Fruit fly (Drosophila melanogaster): Measurements from ENCODE around the gene CG13829.

Gene CG13829

dm6 chr3R:23149021-23149571 is 12.0 kb downstream of the CG13829 start (continued):
- TF ChIP-seq CG6163 (GFP tag; IDR thresholded peaks at IDR 0.05) (peak; percentile 79), CG3032 (tag; optimal IDR thresholded peaks at IDR 0.05) (peak; percentile 90), CG32006 (GFP tag; optimal IDR thresholded peaks at IDR 0.05) (peak; percentile 52), fkh (GFP tag; optimal IDR thresholded peaks at IDR 0.05) (no peak), CG10669 (GFP tag; optimal IDR thresholded peaks at IDR 0.05) (peak; percentile 87), CG8119 (GFP tag; IDR thresholded peaks at IDR 0.05) (peak; percentile 84), vri (GFP tag; optimal IDR thresholded peaks at IDR 0.05) (peak; percentile 73), Smox (GFP tag; optimal IDR thresholded peaks at IDR 0.05) (no peak), CG6792 (GFP tag; optimal IDR thresholded peaks at IDR 0.05) (peak; percentile 76)

- TF ChIP-seq topi (GFP tag; optimal IDR thresholded peaks at IDR 0.05) (peak; percentile 73), Sox14 (GFP tag; optimal IDR thresholded peaks at IDR 0.05) (peak; percentile 54), CG10631 (GFP tag; optimal IDR thresholded peaks at IDR 0.05) (no peak), Blimp-1 (GFP tag; optimal IDR thresholded peaks at IDR 0.05) (no peak), Lpt (GFP tag; optimal IDR thresholded peaks at IDR 0.05) (no peak), CG8319 (GFP tag; optimal IDR thresholded peaks at IDR 0.05) (peak; percentile 66), CG34406 (GFP tag; optimal IDR thresholded peaks at IDR 0.05) (peak; percentile 48), fd85E (GFP tag; optimal IDR thresholded peaks at IDR 0.05) (no peak), Gug (GFP tag; IDR thresholded peaks at IDR 0.05) (no peak), svp (GFP tag) (peak; percentile 82), lz (GFP tag; optimal IDR thresholded peaks at IDR 0.05) (peak; percentile 76), Hr38 (GFP tag; optimal IDR thresholded peaks at IDR 0.05) (no peak), spab (GFP tag; optimal IDR thresholded peaks at IDR 0.05) (no peak), Met (GFP tag; optimal IDR thresholded peaks at IDR 0.05) (peak; percentile 76), cyc (GFP tag; optimal IDR thresholded peaks at IDR 0.05) (peak; percentile 78), CG8632 (GFP tag; optimal IDR thresholded peaks at IDR 0.05) (peak; percentile 18), Eip75B (GFP tag; optimal IDR thresholded peaks at IDR 0.05) (peak; percentile 61), CG32006 (GFP tag; optimal IDR thresholded peaks at IDR 0.05) (peak; percentile 39), CG15336 (GFP tag; IDR thresholded peaks at IDR 0.05) (no peak), acj6 (GFP tag; optimal IDR thresholded peaks at IDR 0.05) (peak; percentile 37), salr (GFP tag; optimal IDR thresholded peaks at IDR 0.05) (no peak), CG10669 (GFP tag; optimal IDR thresholded peaks at IDR 0.05) (peak; percentile 56), OdsH (GFP tag; optimal IDR thresholded peaks at IDR 0.05) (peak; percentile 54), eg (GFP tag; IDR thresholded peaks at IDR 0.05) (no peak), Eip93F (GFP tag; optimal IDR thresholded peaks at IDR 0.05) (no peak), Ets96B (tag; optimal IDR thresholded peaks at IDR 0.05) (peak; percentile 56), vri (GFP tag; optimal IDR thresholded peaks at IDR 0.05) (no peak), fkh (GFP tag; optimal IDR thresholded peaks at IDR 0.05) (no peak), CG11902 (GFP tag; optimal IDR thresholded peaks at IDR 0.05) (peak; percentile 62), dsx (GFP tag; optimal IDR thresholded peaks at IDR 0.05; ENCODE audit: poor library complexity, severe bottlenecking) (peak; percentile 75), CG3919 (GFP tag; optimal IDR thresholded peaks at IDR 0.05) (peak; percentile 53), CG8119 (GFP tag; IDR thresholded peaks at IDR 0.05) (no peak), Hr4 (GFP tag; optimal IDR thresholded peaks at IDR 0.05) (no peak), Smox (GFP tag; optimal IDR thresholded peaks at IDR 0.05) (peak; percentile 71), CG16779 (tag; optimal IDR thresholded peaks at IDR 0.05) (no peak), CG6163 (GFP tag; IDR thresholded peaks at IDR 0.05) (no peak; the same call in 1 of the 3 replicates), CG3032 (tag; optimal IDR thresholded peaks at IDR 0.05) (peak; percentile 59), pdm3 (GFP tag; optimal IDR thresholded peaks at IDR 0.05) (peak; percentile 56), esn (GFP tag; optimal IDR thresholded peaks at IDR 0.05) (peak; percentile 72), CG11294 (GFP tag; IDR thresholded peaks at IDR 0.05) (no peak), CG4318 (GFP tag; optimal IDR thresholded peaks at IDR 0.05) (no peak), Sox102F (GFP tag; optimal IDR thresholded peaks at IDR 0.05) (peak; percentile 73), Eip78C (GFP tag) (peak; percentile 91), ss (GFP tag; optimal IDR thresholded peaks at IDR 0.05) (peak in 1 of 2 experiments; percentile 97), CG6276 (GFP tag; optimal IDR thresholded peaks at IDR 0.05) (peak; percentile 5), Ets21C (GFP tag; optimal IDR thresholded peaks at IDR 0.05) (peak; percentile 63), achi (GFP tag; optimal IDR thresholded peaks at IDR 0.05) (peak; percentile 29), CG6792 (GFP tag; optimal IDR thresholded peaks at IDR 0.05) (peak; percentile 69)
Observed at dm6 chr3R:23148433-23148832, 12.7 kb downstream of the CG13829 start.

Measured in whole organism, prepupa.